Fruit fly (Drosophila melanogaster): Measurements from ENCODE around the gene Saf6.

DNA sequence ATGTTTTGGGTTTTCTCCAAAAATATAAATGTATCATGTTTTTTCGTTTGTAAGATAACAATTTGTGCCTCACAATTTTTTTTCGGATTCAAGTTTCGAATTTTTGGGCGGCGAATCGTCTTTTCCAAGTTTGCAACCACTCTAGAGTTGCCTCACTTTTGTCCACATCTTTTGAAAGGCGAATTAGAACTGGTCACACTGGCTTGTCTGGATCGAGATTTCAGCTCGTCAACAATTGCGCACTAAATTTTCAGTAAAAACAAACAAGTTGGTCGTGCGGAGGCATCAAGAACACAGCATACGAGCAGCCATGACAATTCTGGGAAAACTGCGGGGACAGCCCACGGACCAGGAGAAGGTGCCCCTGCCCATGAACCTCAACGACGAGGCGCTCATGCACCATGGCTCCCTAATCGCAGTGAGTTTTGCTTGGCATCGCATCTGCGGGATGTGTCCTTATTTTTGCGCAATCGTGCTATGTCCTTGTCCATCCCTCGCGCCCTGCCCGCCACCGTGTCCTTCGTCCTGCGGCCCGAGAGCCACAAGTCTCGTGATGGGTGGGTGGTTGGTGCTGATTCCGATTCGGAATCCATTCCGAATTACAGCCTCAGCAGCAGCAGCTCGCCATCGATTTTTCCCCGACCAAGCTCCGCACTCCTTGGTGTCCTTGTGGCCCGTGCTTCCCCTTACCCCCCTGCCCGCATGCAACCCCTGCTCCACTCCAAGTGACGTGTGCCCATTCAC, 5.7 kb upstream of the Saf6 start, which contains the start of gene CG3662:
- no peak for TF ChIP-seq dm (GFP tag; optimal IDR thresholded peaks at IDR 0.05)
- no peak for TF ChIP-seq Vsx1 (GFP tag; optimal IDR thresholded peaks at IDR 0.05)
- TF ChIP-seq pb (GFP tag; optimal IDR thresholded peaks at IDR 0.05) = no peak
- no peak for TF ChIP-seq lola (GFP tag; optimal IDR thresholded peaks at IDR 0.05)
- TF ChIP-seq CG16779 (GFP tag; IDR thresholded peaks at IDR 0.05) = no peak
- TF ChIP-seq CG7963 (GFP tag; IDR thresholded peaks at IDR 0.05; ENCODE audit: partially characterized antibody) = no peak
- TF ChIP-seq rib (GFP tag; IDR thresholded peaks at IDR 0.05) = no peak
- TF ChIP-seq CG11247 (GFP tag; IDR thresholded peaks at IDR 0.05) = no peak
- no peak for TF ChIP-seq insv (GFP tag; optimal IDR thresholded peaks at IDR 0.05)
- TF ChIP-seq Gug (GFP tag; IDR thresholded peaks at IDR 0.05) = no peak
- no peak for TF ChIP-seq Hmx (GFP tag; optimal IDR thresholded peaks at IDR 0.05)
